Worm (Caenorhabditis elegans) whole organism, L4 larva: ENCODE measurements around the gene clc-7.

Experiments used
- F26F4.8 ChIP-seq: fragments of 200-800 bp; sonication (Bioruptor generic); conservative IDR thresholded peaks from 2 replicates; pipeline ENCODE4 v1.3.6; 2022; ENCODE audit warnings: missing genetic modification characterization, missing compliant biosample characterization
- gei-8 ChIP-seq: fragments of 200-800 bp; sonication (Bioruptor generic); optimal IDR thresholded peaks from 2 replicates; lab custom pipeline; 2018; ENCODE audit warnings: mild to moderate bottlenecking, missing genetic modification characterization, missing compliant biosample characterization
- madf-9 ChIP-seq: fragments of 200-800 bp; sonication (Bioruptor generic); conservative IDR thresholded peaks from 2 replicates; pipeline ENCODE4 v1.3.6; 2022; ENCODE audit warnings: missing genetic modification reagents, missing genetic modification characterization, missing compliant biosample characterization
- mep-1 ChIP-seq: fragments of 150-350 bp; sonication (generic microtip); optimal IDR thresholded peaks from 3 replicates; lab custom pipeline; 2014; ENCODE audit warnings: missing biosample characterization, missing genetic modification characterization

clc-7 gene

ce11 chrX:5122791-5123414 is 55.0 kb downstream of the clc-7 start (continued):
- TF ChIP-seq mep-1 (tag; lab: Kevin White, UChicago) (no peak), F26F4.8 (GFP tag; lab: Robert Waterston, UW) (no peak), gei-8 (GFP tag; lab: Kevin White, UChicago) (no peak), madf-9 (no peak)
